Worm (Caenorhabditis elegans) whole organism, L2 larva: ENCODE data around the gene Y48A6B.7.

ENCODE experiments used
- mdl-1 ChIP-seq, 2 experiments: fragments of 150-350 bp in 1 of 2; sonication (generic microtip) in 1 of 2; optimal IDR thresholded peaks; 2 replicates each; lab custom pipeline; 2017; ENCODE audit warnings: missing biosample characterization in 2 of 2, missing genetic modification characterization in 2 of 2
- nhr-12 ChIP-seq: fragments of 150-350 bp; optimal IDR thresholded peaks from 2 replicates; lab custom pipeline; 2014; ENCODE audit warnings: missing biosample characterization, missing genetic modification characterization
- nhr-77 ChIP-seq: fragments of 150-350 bp; optimal IDR thresholded peaks from 2 replicates; lab custom pipeline; 2014; ENCODE audit warnings: missing biosample characterization, missing genetic modification characterization
- zag-1 ChIP-seq: fragments of 150-350 bp; optimal IDR thresholded peaks from 2 replicates; lab custom pipeline; 2014; ENCODE audit warnings: missing biosample characterization, missing genetic modification characterization

- TF ChIP-seq nhr-77 (tag; lab: Kevin White, UChicago): no peak
- no peak for TF ChIP-seq nhr-12 (tag; lab: Kevin White, UChicago)
- TF ChIP-seq zag-1 (tag; lab: Kevin White, UChicago): no peak
- no peak for TF ChIP-seq mdl-1 (tag; optimal IDR thresholded peaks at IDR 0.05; lab: Kevin White, UChicago)
Measured at ce11 chrIII:11053603-11054002, 27.2 kb upstream of the Y48A6B.7 start.
